Worm (Caenorhabditis elegans): ENCODE results near the gene ttyh-1.

DNA sequence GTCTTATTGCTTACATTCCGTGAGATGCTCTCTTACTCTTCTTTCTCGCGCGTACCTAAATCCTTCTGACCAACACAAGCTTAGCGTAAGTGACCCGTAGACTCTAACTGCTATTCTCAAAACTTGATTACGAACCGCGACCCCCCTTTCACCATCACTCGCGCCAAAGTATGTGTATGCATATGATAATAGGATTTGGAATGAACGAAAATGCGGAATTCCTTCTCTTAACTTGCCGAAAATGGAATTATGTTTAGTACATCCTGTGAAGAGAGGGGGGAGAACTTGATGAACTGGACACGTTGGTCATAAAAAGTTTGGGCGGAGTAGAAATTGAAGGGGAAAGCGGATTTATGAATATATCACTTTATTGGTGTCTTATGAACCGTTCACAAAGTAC lies 18.4 kb downstream of the ttyh-1 start:
- TF ChIP-seq elt-2 (tag; optimal IDR thresholded peaks at IDR 0.05) (no peak), fkh-2 (tag; optimal IDR thresholded peaks at IDR 0.05) (no peak), nhr-25 (tag; optimal IDR thresholded peaks at IDR 0.05) (no peak), mml-1 (tag; optimal IDR thresholded peaks at IDR 0.05) (no peak), mdl-1 (tag; optimal IDR thresholded peaks at IDR 0.05) (no peak), unc-62 (GFP tag; optimal IDR thresholded peaks at IDR 0.05) (no peak), snpc-4 (tag; optimal IDR thresholded peaks at IDR 0.05) (no peak), ceh-82 (tag; optimal IDR thresholded peaks at IDR 0.05) (no peak), unc-39 (tag; optimal IDR thresholded peaks at IDR 0.05) (no peak), ZK546.5 (tag; optimal IDR thresholded peaks at IDR 0.05) (no peak), pha-4 (tag; optimal IDR thresholded peaks at IDR 0.05) (no peak), nhr-28 (tag; optimal IDR thresholded peaks at IDR 0.05) (no peak)

Data from whole organism, L3 larva.